Fruit fly (Drosophila melanogaster) whole organism, wandering third instar larva: Measurements from ENCODE around the gene CG4101.

Experiments
- Abd-B ChIP-seq: fragments of >200 bp; optimal IDR thresholded peaks from 2 replicates; lab custom pipeline; 2017; ENCODE audit warnings: missing biosample characterization, missing genetic modification characterization
- CG32264 ChIP-seq: fragments of 200-800 bp; sonication (Bioruptor generic); optimal IDR thresholded peaks from 2 replicates; lab custom pipeline; 2016; ENCODE audit warnings: missing biosample characterization, missing genetic modification characterization
- CG9705 ChIP-seq: fragments of 200-800 bp; sonication (Bioruptor generic); optimal IDR thresholded peaks from 2 replicates; lab custom pipeline; 2018; ENCODE audit warnings: missing biosample characterization, mild to moderate bottlenecking, missing genetic modification characterization
- CrebA ChIP-seq: fragments of 200-800 bp; sonication (Bioruptor generic); optimal IDR thresholded peaks from 2 replicates; lab custom pipeline; 2016; ENCODE audit warnings: missing biosample characterization, mild to moderate bottlenecking, missing genetic modification characterization, borderline replicate concordance
- Dfd ChIP-seq: fragments of >200 bp; optimal IDR thresholded peaks from 2 replicates; lab custom pipeline; 2017; ENCODE audit warnings: missing biosample characterization, missing genetic modification characterization
- Dif ChIP-seq: fragments of 200-275, 200-300 bp; sonication (Bioruptor generic); optimal IDR thresholded peaks from 2 replicates; lab custom pipeline; 2018; ENCODE audit warnings: missing biosample characterization, missing genetic modification characterization; ENCODE audit not compliant: partially characterized antibody
- GATAd ChIP-seq: sonication (Bioruptor generic); optimal IDR thresholded peaks from 2 replicates; lab custom pipeline; 2016; ENCODE audit warnings: missing biosample characterization, missing genetic modification characterization
- HLH106 ChIP-seq: fragments of 200-800 bp; optimal IDR thresholded peaks from 3 replicates; lab custom pipeline; 2019; ENCODE audit warnings: missing biosample characterization, mild to moderate bottlenecking, missing genetic modification characterization, moderate library complexity
- Hnf4 ChIP-seq: fragments of 200-800 bp; sonication (Bioruptor generic); optimal IDR thresholded peaks from 2 replicates; lab custom pipeline; 2016; ENCODE audit warnings: missing biosample characterization, mild to moderate bottlenecking, missing genetic modification characterization
- Hr78 ChIP-seq: fragments of >200 bp; optimal IDR thresholded peaks from 2 replicates; lab custom pipeline; 2017; ENCODE audit warnings: missing biosample characterization, missing genetic modification characterization
- Hr83 ChIP-seq: fragments of 200-300 bp; sonication (Bioruptor generic); optimal IDR thresholded peaks from 2 replicates; lab custom pipeline; 2016; ENCODE audit warnings: missing biosample characterization, mild to moderate bottlenecking, missing genetic modification characterization, moderate library complexity; ENCODE audit not compliant: poor library complexity, severe bottlenecking
- Jra ChIP-seq: sonication (Bioruptor generic); optimal IDR thresholded peaks from 2 replicates; lab custom pipeline; 2016; ENCODE audit warnings: missing biosample characterization, missing genetic modification characterization
- Mio ChIP-seq: sonication (Bioruptor generic); optimal IDR thresholded peaks from 2 replicates; lab custom pipeline; 2016; ENCODE audit warnings: missing biosample characterization, missing genetic modification characterization
- Myc ChIP-seq: fragments of >200 bp; optimal IDR thresholded peaks from 2 replicates; lab custom pipeline; 2017
- N ChIP-seq: fragments of >200 bp; optimal IDR thresholded peaks from 2 replicates; lab custom pipeline; 2018; ENCODE audit warnings: missing biosample characterization, missing external identifiers, missing genetic modification characterization
- OdsH ChIP-seq: fragments of 200-800 bp; sonication (Bioruptor generic); optimal IDR thresholded peaks from 2 replicates; lab custom pipeline; 2016; ENCODE audit warnings: missing biosample characterization, mild to moderate bottlenecking, missing genetic modification characterization
- Rel ChIP-seq, 2 experiments: fragments of 200-800 bp; sonication (Bioruptor generic) in 1 of 2; optimal IDR thresholded peaks; 2 replicates in 1 of 2; 3 replicates in 1 of 2; lab custom pipeline; 2016 to 2019; ENCODE audit warnings: mild to moderate bottlenecking in 2 of 2, missing biosample characterization in 2 of 2, missing genetic modification characterization in 2 of 2, moderate library complexity in 1 of 2
- Sp1 ChIP-seq: fragments of 200-800 bp; sonication (Bioruptor generic); optimal IDR thresholded peaks from 3 replicates; lab custom pipeline; 2019; ENCODE audit warnings: missing biosample characterization, mild to moderate bottlenecking, missing genetic modification characterization, moderate library complexity
- Vsx2 ChIP-seq: fragments of 200-300, 225-300 bp; sonication (Bioruptor generic); optimal IDR thresholded peaks from 2 replicates; lab custom pipeline; 2018; ENCODE audit warnings: missing biosample characterization, missing genetic modification characterization; ENCODE audit not compliant: partially characterized antibody
- br ChIP-seq: fragments of 200-800 bp; sonication (Bioruptor generic); optimal IDR thresholded peaks from 2 replicates; lab custom pipeline; 2016; ENCODE audit warnings: missing biosample characterization, missing genetic modification characterization
- brk ChIP-seq: fragments of 200-800 bp; sonication (Bioruptor generic); optimal IDR thresholded peaks from 2 replicates; lab custom pipeline; 2016; ENCODE audit warnings: missing biosample characterization, mild to moderate bottlenecking, missing genetic modification characterization
- dl ChIP-seq, 2 experiments: fragments of 175-275, 200-275 bp in 1 of 2; fragments of 200-275 bp in 1 of 2; sonication (Bioruptor generic); optimal IDR thresholded peaks; lab custom pipeline; 2018; ENCODE audit warnings: mild to moderate bottlenecking in 2 of 2, missing biosample characterization in 2 of 2, missing genetic modification characterization in 2 of 2, moderate library complexity in 2 of 2; ENCODE audit not compliant: partially characterized antibody in 2 of 2, insufficient read depth in 1 of 2
- dmrt93B ChIP-seq: fragments of 200-800 bp; sonication (Bioruptor generic); optimal IDR thresholded peaks from 2 replicates; lab custom pipeline; 2018; ENCODE audit warnings: missing biosample characterization, mild to moderate bottlenecking, missing genetic modification characterization
- dsf ChIP-seq: sonication (Bioruptor generic); optimal IDR thresholded peaks from 2 replicates; lab custom pipeline; 2016; ENCODE audit warnings: missing biosample characterization, missing genetic modification characterization, borderline replicate concordance
- ey ChIP-seq: fragments of 200-800 bp; sonication (Bioruptor generic); optimal IDR thresholded peaks from 2 replicates; lab custom pipeline; 2016; ENCODE audit warnings: missing biosample characterization, missing genetic modification characterization
- foxo ChIP-seq, 2 experiments: fragments of 200-800 bp; sonication (Bioruptor generic); optimal IDR thresholded peaks; 2 replicates in 1 of 2; 3 replicates in 1 of 2; lab custom pipeline; 2016 to 2017; ENCODE audit warnings: missing biosample characterization in 2 of 2, missing genetic modification characterization in 2 of 2
- fru ChIP-seq: fragments of 200-800 bp; sonication (Bioruptor generic); optimal IDR thresholded peaks from 3 replicates; lab custom pipeline; 2016; ENCODE audit warnings: missing biosample characterization, mild to moderate bottlenecking, missing genetic modification characterization
- h ChIP-seq: fragments of 200-800 bp; sonication (Bioruptor generic); optimal IDR thresholded peaks from 3 replicates; lab custom pipeline; 2016; ENCODE audit warnings: missing biosample characterization, mild to moderate bottlenecking, missing genetic modification characterization
- jim ChIP-seq: fragments of 175-275, 200-325 bp; sonication (Bioruptor generic); optimal IDR thresholded peaks from 2 replicates; lab custom pipeline; 2016; ENCODE audit warnings: missing biosample characterization, mild to moderate bottlenecking, missing genetic modification characterization
- pan ChIP-seq: fragments of >200 bp; optimal IDR thresholded peaks from 2 replicates; lab custom pipeline; 2017
- psq ChIP-seq: fragments of 200-800 bp; sonication (Bioruptor generic); optimal IDR thresholded peaks from 3 replicates; lab custom pipeline; 2017; ENCODE audit warnings: missing biosample characterization, mild to moderate bottlenecking, missing genetic modification characterization, moderate library complexity
- rgr ChIP-seq: fragments of 200-800 bp; sonication (Bioruptor generic); optimal IDR thresholded peaks from 3 replicates; lab custom pipeline; 2016; ENCODE audit warnings: missing biosample characterization, mild to moderate bottlenecking, missing genetic modification characterization
- sage ChIP-seq: fragments of 200-800 bp; sonication (Bioruptor generic); optimal IDR thresholded peaks from 2 replicates; lab custom pipeline; 2016; ENCODE audit warnings: missing biosample characterization, mild to moderate bottlenecking, missing genetic modification characterization
- sv ChIP-seq: fragments of 200-800 bp; sonication (Bioruptor generic); optimal IDR thresholded peaks from 3 replicates; lab custom pipeline; 2016; ENCODE audit warnings: missing biosample characterization, missing genetic modification characterization
- tai ChIP-seq: sonication (Bioruptor generic); optimal IDR thresholded peaks from 2 replicates; lab custom pipeline; 2016; ENCODE audit warnings: missing biosample characterization, missing genetic modification characterization
- usp ChIP-seq: fragments of >200 bp; optimal IDR thresholded peaks from 2 replicates; lab custom pipeline; 2017; ENCODE audit warnings: missing biosample characterization, missing genetic modification characterization
- woc ChIP-seq: sonication (Bioruptor generic); optimal IDR thresholded peaks from 2 replicates; lab custom pipeline; 2016; ENCODE audit warnings: missing biosample characterization, mild to moderate bottlenecking, missing genetic modification characterization

Gene CG4101

dm6 chr3L:16584074-16584578 is 28.2 kb upstream of the CG4101 start, which contains the start of gene UQCR-C2:
Gene UQCR-C2 (plus strand): TSS chr3L:16584124.
- peak in 1 of 2 experiments; percentile 2 for TF ChIP-seq foxo (GFP tag; optimal IDR thresholded peaks at IDR 0.05; lab: Kevin White, UChicago)
- no peak for TF ChIP-seq jim (GFP tag; lab: Kevin White, UChicago)
- no peak for TF ChIP-seq N (GFP tag; lab: Kevin White, UChicago)
- TF ChIP-seq Myc (lab: Kevin White, UChicago) = no peak
- no peak for TF ChIP-seq Rel (GFP tag; optimal IDR thresholded peaks at IDR 0.05; lab: Kevin White, UChicago)
- peak; percentile 46 for TF ChIP-seq Rel (tag; optimal IDR thresholded peaks at IDR 0.05; lab: Kevin White, UChicago)
- peak; percentile 13 for TF ChIP-seq HLH106 (tag; lab: Kevin White, UChicago)
- no peak for TF ChIP-seq Hr78 (GFP tag; lab: Kevin White, UChicago)
- TF ChIP-seq rgr (GFP tag; lab: Kevin White, UChicago) = peak; percentile 63
- peak; percentile 8 for TF ChIP-seq Hr83 (GFP tag; lab: Kevin White, UChicago)
- TF ChIP-seq CG9705 (GFP tag; lab: Kevin White, UChicago) = no peak
- TF ChIP-seq Sp1 (GFP tag; lab: Kevin White, UChicago) = peak; percentile 11
- TF ChIP-seq Dif (GFP tag; lab: Kevin White, UChicago) = peak; percentile 10
- TF ChIP-seq woc (GFP tag; lab: Kevin White, UChicago) = peak; percentile 87

dm6 chr3L:16586989-16587388 is 25.3 kb upstream of the CG4101 start, which contains the start of the genes Syx8 and CG32163:
Gene Syx8 (minus strand): TSS chr3L:16587057.
Gene CG32163 (plus strand): TSS chr3L:16587157.
- TF ChIP-seq sv (GFP tag; lab: Kevin White, UChicago) = no peak
- no peak for TF ChIP-seq Hnf4 (GFP tag; lab: Kevin White, UChicago)
- no peak for TF ChIP-seq Rel (GFP tag; optimal IDR thresholded peaks at IDR 0.05; lab: Kevin White, UChicago)
- TF ChIP-seq Rel (tag; optimal IDR thresholded peaks at IDR 0.05; lab: Kevin White, UChicago) = peak; percentile 13
- TF ChIP-seq fru (GFP tag; lab: Kevin White, UChicago) = no peak

dm6 chr3L:16587994-16588622 is 24.2 kb upstream of the CG4101 start:
- TF ChIP-seq Hr78 (GFP tag; lab: Kevin White, UChicago) (no peak), sv (GFP tag; lab: Kevin White, UChicago) (peak; percentile 47), HLH106 (tag; lab: Kevin White, UChicago) (peak; percentile 54), Myc (lab: Kevin White, UChicago) (peak; percentile 45), sage (GFP tag; lab: Kevin White, UChicago) (no peak), br (GFP tag; lab: Kevin White, UChicago) (peak; percentile 53), Dfd (no peak), Mio (GFP tag; lab: Kevin White, UChicago) (no peak), psq (GFP tag; lab: Kevin White, UChicago) (peak; percentile 42), Hr83 (GFP tag; lab: Kevin White, UChicago) (peak; percentile 91), ey (GFP tag; lab: Kevin White, UChicago) (peak; percentile 43), pan (lab: Kevin White, UChicago) (no peak), jim (GFP tag; lab: Kevin White, UChicago) (no peak), dl (GFP tag; optimal IDR thresholded peaks at IDR 0.05; lab: Kevin White, UChicago; ENCODE audit: insufficient read depth in 1 of 2, partially characterized antibody in 2 of 2) (no peak), woc (GFP tag; lab: Kevin White, UChicago) (peak; percentile 96), h (GFP tag; lab: Kevin White, UChicago) (peak; percentile 71), Sp1 (GFP tag; lab: Kevin White, UChicago) (peak; percentile 45), foxo (GFP tag; optimal IDR thresholded peaks at IDR 0.05; lab: Kevin White, UChicago) (peak in 1 of 2 experiments; percentile 59), brk (GFP tag; lab: Kevin White, UChicago) (no peak), dsf (GFP tag; lab: Kevin White, UChicago) (no peak), dmrt93B (GFP tag; lab: Kevin White, UChicago) (peak; percentile 47), usp (GFP tag; lab: Kevin White, UChicago) (no peak), CrebA (no peak), tai (GFP tag; lab: Kevin White, UChicago) (no peak), rgr (GFP tag; lab: Kevin White, UChicago) (peak; percentile 63), Dif (GFP tag; lab: Kevin White, UChicago) (no peak), Vsx2 (GFP tag; lab: Kevin White, UChicago) (no peak), CG32264 (peak; percentile 5), CG9705 (GFP tag; lab: Kevin White, UChicago) (peak; percentile 18), OdsH (GFP tag; lab: Kevin White, UChicago) (peak; percentile 34), Rel (GFP tag; optimal IDR thresholded peaks at IDR 0.05; lab: Kevin White, UChicago) (no peak), Rel (tag; optimal IDR thresholded peaks at IDR 0.05; lab: Kevin White, UChicago) (peak; percentile 72), Jra (GFP tag; lab: Kevin White, UChicago) (peak; percentile 75), N (GFP tag; lab: Kevin White, UChicago) (no peak), fru (GFP tag; lab: Kevin White, UChicago) (peak; percentile 44), Abd-B (no peak), Hnf4 (GFP tag; lab: Kevin White, UChicago) (no peak), GATAd (GFP tag; lab: Kevin White, UChicago) (no peak)
- TF ChIP-seq, all 38 proteins: peak for 19
